Fruit fly (Drosophila melanogaster) whole organism, embryonic: ENCODE results near the gene DhpD.

ENCODE experiments used
- BtbVII ChIP-seq: fragments of 200-800 bp; sonication (Bioruptor generic); optimal IDR thresholded peaks from 3 replicates; lab custom pipeline; 2017; ENCODE audit warnings: missing biosample characterization, mild to moderate bottlenecking, missing genetic modification characterization
- C15 ChIP-seq: fragments of 200-800 bp; sonication (Bioruptor generic); IDR thresholded peaks from 3 replicates; pipeline ENCODE4 v1.3.6; 2022; ENCODE audit warnings: missing biosample characterization, missing genetic modification characterization
- CG1024 ChIP-seq: fragments of 200-800 bp; sonication (Bioruptor generic); IDR thresholded peaks from 2 replicates; pipeline ENCODE4 v1.3.6; 2022; ENCODE audit warnings: missing biosample characterization, missing genetic modification characterization
- CG10366 ChIP-seq: fragments of 200-800 bp; sonication (Bioruptor generic); IDR thresholded peaks from 2 replicates; pipeline ENCODE4 v1.3.6; 2022; ENCODE audit warnings: missing biosample characterization, missing genetic modification characterization
- CG13287 ChIP-seq: fragments of 200-800 bp; sonication (Bioruptor generic); IDR thresholded peaks from 2 replicates; pipeline ENCODE4 v1.3.6; 2022; ENCODE audit warnings: missing biosample characterization, missing genetic modification characterization; ENCODE audit not compliant: partially characterized antibody
- CG14667 ChIP-seq: fragments of 200-800 bp; sonication (Bioruptor generic); IDR thresholded peaks from 2 replicates; pipeline ENCODE4 v1.3.6; 2022; ENCODE audit warnings: missing biosample characterization, missing genetic modification characterization
- CG1603 ChIP-seq: fragments of 200-800 bp; sonication (Bioruptor generic); optimal IDR thresholded peaks from 2 replicates; lab custom pipeline; 2019; ENCODE audit warnings: missing biosample characterization, mild to moderate bottlenecking, missing genetic modification characterization, moderate library complexity
- CG16863 ChIP-seq: fragments of 200-800 bp; sonication (Bioruptor generic); optimal IDR thresholded peaks from 3 replicates; lab custom pipeline; 2016; ENCODE audit warnings: missing biosample characterization, missing genetic modification characterization
- CG17186 ChIP-seq: fragments of 200-800 bp; sonication (Bioruptor generic); optimal IDR thresholded peaks from 3 replicates; lab custom pipeline; 2017; ENCODE audit warnings: missing biosample characterization, missing genetic modification reagents, missing genetic modification characterization
- CG17568 ChIP-seq: fragments of 200-800 bp; sonication (Bioruptor generic); optimal IDR thresholded peaks from 2 replicates; lab custom pipeline; 2018; ENCODE audit warnings: missing biosample characterization, mild to moderate bottlenecking, missing genetic modification characterization, moderate library complexity
- CG17912 ChIP-seq: fragments of 200-800 bp; sonication (Bioruptor generic); optimal IDR thresholded peaks from 2 replicates; lab custom pipeline; 2018; ENCODE audit warnings: missing biosample characterization, mild to moderate bottlenecking, missing genetic modification characterization
- CG1832 ChIP-seq: fragments of 200-800 bp; sonication (Bioruptor generic); optimal IDR thresholded peaks from 2 replicates; lab custom pipeline; 2017; ENCODE audit warnings: missing biosample characterization, mild to moderate bottlenecking, missing genetic modification characterization, inconsistent platforms
- CG18619 ChIP-seq: fragments of 200-800 bp; sonication (Bioruptor generic); optimal IDR thresholded peaks from 3 replicates; lab custom pipeline; 2017; ENCODE audit warnings: missing biosample characterization, mild to moderate bottlenecking, missing genetic modification characterization
- CG31224 ChIP-seq: fragments of 200-800 bp; sonication (Bioruptor generic); IDR thresholded peaks from 2 replicates; pipeline ENCODE4 v1.3.6; 2022; ENCODE audit warnings: missing biosample characterization, missing genetic modification characterization
- CG31365 ChIP-seq: fragments of 200-800 bp; sonication (Bioruptor generic); optimal IDR thresholded peaks from 2 replicates; lab custom pipeline; 2018; ENCODE audit warnings: missing biosample characterization, mild to moderate bottlenecking, missing genetic modification characterization
- CG3407 ChIP-seq: fragments of 200-800 bp; sonication (Bioruptor generic); optimal IDR thresholded peaks from 2 replicates; lab custom pipeline; 2018; ENCODE audit warnings: missing biosample characterization, mild to moderate bottlenecking, missing genetic modification characterization
- CG3726 ChIP-seq: fragments of 200-800 bp; sonication (Bioruptor generic); IDR thresholded peaks from 3 replicates; pipeline ENCODE4, ENCODE4 v1.3.6; 2022; ENCODE audit warnings: missing biosample characterization, missing genetic modification characterization
- CG4707 ChIP-seq: fragments of 200-800 bp; sonication (Bioruptor generic); optimal IDR thresholded peaks from 2 replicates; lab custom pipeline; 2018; ENCODE audit warnings: missing biosample characterization, mild to moderate bottlenecking, missing genetic modification characterization, moderate library complexity
- CG6654 ChIP-seq: fragments of 200-800 bp; sonication (Bioruptor generic); optimal IDR thresholded peaks from 2 replicates; lab custom pipeline; 2017; ENCODE audit warnings: missing biosample characterization, mild to moderate bottlenecking, missing genetic modification characterization
- CG6791 ChIP-seq: fragments of 200-800 bp; sonication (Bioruptor generic); IDR thresholded peaks from 3 replicates; pipeline ENCODE4 v1.3.6; 2022; ENCODE audit warnings: missing biosample characterization, missing genetic modification characterization; ENCODE audit not compliant: partially characterized antibody
- CG7271 ChIP-seq: fragments of 200-800 bp; sonication (Bioruptor generic); optimal IDR thresholded peaks from 2 replicates; lab custom pipeline; 2018; ENCODE audit warnings: missing biosample characterization, mild to moderate bottlenecking, missing genetic modification characterization, moderate library complexity
- CG8359 ChIP-seq: fragments of 200-800 bp; sonication (Bioruptor generic); optimal IDR thresholded peaks from 2 replicates; lab custom pipeline; 2017; ENCODE audit warnings: missing biosample characterization, mild to moderate bottlenecking, missing genetic modification characterization, borderline replicate concordance
- CG9437 ChIP-seq: fragments of 200-800 bp; sonication (Bioruptor generic); optimal IDR thresholded peaks from 2 replicates; lab custom pipeline; 2018; ENCODE audit warnings: missing biosample characterization, mild to moderate bottlenecking, missing genetic modification characterization
- Doc3 ChIP-seq: fragments of 200-800 bp; sonication (Bioruptor generic); IDR thresholded peaks from 3 replicates; pipeline ENCODE4 v1.3.6; 2022; ENCODE audit warnings: missing biosample characterization, missing genetic modification characterization; ENCODE audit not compliant: partially characterized antibody
- H2.0 ChIP-seq: fragments of 200-800 bp; sonication (Bioruptor generic); IDR thresholded peaks from 2 replicates; pipeline ENCODE4 v1.3.6; 2022; ENCODE audit warnings: missing biosample characterization, missing genetic modification characterization
- Hr51 ChIP-seq, 2 experiments: fragments of 200-800 bp; sonication (Bioruptor generic); optimal IDR thresholded peaks; 2 replicates in 1 of 2; 3 replicates in 1 of 2; lab custom pipeline; 2016 to 2018; ENCODE audit warnings: missing biosample characterization in 2 of 2, missing genetic modification characterization in 2 of 2, mild to moderate bottlenecking in 1 of 2, moderate library complexity in 1 of 2
- Hr78 ChIP-seq, 2 experiments: fragments of 200-800 bp in 1 of 2; fragments of >200 bp in 1 of 2; sonication (Bioruptor generic) in 1 of 2; optimal IDR thresholded peaks; 2 replicates each; lab custom pipeline; 2017 to 2019; ENCODE audit warnings: missing biosample characterization in 2 of 2, missing genetic modification characterization in 2 of 2, mild to moderate bottlenecking in 1 of 2, moderate library complexity in 1 of 2
- Nf-YB ChIP-seq: fragments of 200-800 bp; sonication (Bioruptor generic); optimal IDR thresholded peaks from 3 replicates; lab custom pipeline; 2019; ENCODE audit warnings: missing biosample characterization, mild to moderate bottlenecking, missing genetic modification characterization, moderate library complexity
- Poxn ChIP-seq: fragments of 200-800 bp; sonication (Bioruptor generic); IDR thresholded peaks from 2 replicates; pipeline ENCODE4 v1.3.6; 2022; ENCODE audit warnings: missing biosample characterization, missing genetic modification characterization
- Sin3A ChIP-seq: fragments of >200 bp; optimal IDR thresholded peaks from 2 replicates; lab custom pipeline; 2018
- Sry-β ChIP-seq: fragments of 200-800 bp; sonication (Bioruptor generic); optimal IDR thresholded peaks from 2 replicates; lab custom pipeline; 2018; ENCODE audit warnings: missing biosample characterization, mild to moderate bottlenecking, missing genetic modification characterization, moderate library complexity
- Taf1 ChIP-seq: fragments of 200-800 bp; sonication (Bioruptor generic); IDR thresholded peaks from 2 replicates; pipeline ENCODE4 v1.3.6; 2022; ENCODE audit warnings: missing biosample characterization, missing genetic modification characterization
- ase ChIP-seq: fragments of 200-800 bp; sonication (Bioruptor generic); IDR thresholded peaks from 3 replicates; pipeline ENCODE4 v1.3.6; 2022; ENCODE audit warnings: missing biosample characterization, missing genetic modification characterization
- cad ChIP-seq: fragments of >200 bp; optimal IDR thresholded peaks from 2 replicates; lab custom pipeline; 2017; ENCODE audit warnings: missing biosample characterization, missing genetic modification characterization
- da ChIP-seq: fragments of 200-800 bp; sonication (Bioruptor generic); optimal IDR thresholded peaks from 2 replicates; lab custom pipeline; 2016; ENCODE audit warnings: missing biosample characterization, missing genetic modification characterization
- dm ChIP-seq: fragments of 200-800 bp; sonication (Bioruptor generic); optimal IDR thresholded peaks from 3 replicates; lab custom pipeline; 2016; ENCODE audit warnings: missing biosample characterization, missing genetic modification characterization
- fd3F ChIP-seq: fragments of 200-800 bp; sonication (Bioruptor generic); optimal IDR thresholded peaks from 2 replicates; lab custom pipeline; 2018; ENCODE audit warnings: missing biosample characterization, mild to moderate bottlenecking, missing genetic modification characterization, moderate library complexity
- grn ChIP-seq: fragments of 200-800 bp; sonication (Bioruptor generic); optimal IDR thresholded peaks from 3 replicates; lab custom pipeline; 2017; ENCODE audit warnings: missing biosample characterization, missing genetic modification characterization
- gro ChIP-seq: fragments of 200-800 bp; sonication (Bioruptor generic); optimal IDR thresholded peaks from 2 replicates; lab custom pipeline; 2016; ENCODE audit warnings: missing biosample characterization, missing genetic modification characterization
- ham ChIP-seq: fragments of 200-800 bp; sonication (Bioruptor generic); IDR thresholded peaks from 2 replicates; pipeline ENCODE4 v1.3.6; 2022; ENCODE audit warnings: missing biosample characterization, missing genetic modification characterization
- hbn ChIP-seq: fragments of 200-800 bp; sonication (Bioruptor generic); IDR thresholded peaks from 2 replicates; pipeline ENCODE4 v1.3.6; 2022; ENCODE audit warnings: missing biosample characterization, missing genetic modification characterization; ENCODE audit not compliant: partially characterized antibody
- lilli ChIP-seq: fragments of 200-800 bp; sonication (Bioruptor generic); optimal IDR thresholded peaks from 3 replicates; lab custom pipeline; 2016; ENCODE audit warnings: missing biosample characterization, missing genetic modification characterization
- lmd ChIP-seq: fragments of 200-800 bp; sonication (Bioruptor generic); IDR thresholded peaks from 2 replicates; pipeline ENCODE4 v1.3.6; 2022; ENCODE audit warnings: missing biosample characterization, missing genetic modification characterization
- mld ChIP-seq: fragments of 200-800 bp; sonication (Bioruptor generic); IDR thresholded peaks from 3 replicates; pipeline ENCODE4 v1.3.6; 2022; ENCODE audit warnings: missing biosample characterization, missing genetic modification characterization; ENCODE audit not compliant: partially characterized antibody
- sc ChIP-seq, 3 experiments: fragments of >200 bp in 2 of 3; fragments of 200-800 bp in 1 of 3; sonication (Bioruptor generic) in 1 of 3; optimal IDR thresholded peaks; 2 replicates in 2 of 3; 3 replicates in 1 of 3; lab custom pipeline; 2017; ENCODE audit warnings: mild to moderate bottlenecking in 1 of 3, missing biosample characterization in 1 of 3, missing genetic modification characterization in 1 of 3, missing genetic modification reagents in 1 of 3
- scrt ChIP-seq: fragments of 200-800 bp; sonication (Bioruptor generic); optimal IDR thresholded peaks from 2 replicates; lab custom pipeline; 2018; ENCODE audit warnings: missing biosample characterization, mild to moderate bottlenecking, missing genetic modification characterization, moderate library complexity
- shn ChIP-seq: fragments of 200-800 bp; sonication (Bioruptor generic); optimal IDR thresholded peaks from 3 replicates; lab custom pipeline; 2016; ENCODE audit warnings: missing biosample characterization, missing genetic modification characterization
- slbo ChIP-seq: fragments of 200-800 bp; sonication (Bioruptor generic); IDR thresholded peaks from 2 replicates; pipeline ENCODE4 v1.3.6; 2022; ENCODE audit warnings: missing biosample characterization, missing genetic modification characterization
- tin ChIP-seq: fragments of 200-800 bp; sonication (Bioruptor generic); optimal IDR thresholded peaks from 3 replicates; lab custom pipeline; 2016; ENCODE audit warnings: missing biosample characterization, missing genetic modification characterization
- twi ChIP-seq: fragments of 200-800 bp; optimal IDR thresholded peaks from 2 replicates; lab custom pipeline; 2019; ENCODE audit warnings: missing biosample characterization, mild to moderate bottlenecking, missing genetic modification characterization, moderate library complexity

Gene DhpD

dm6 chr3R:4220780-4221179, 8.3 kb downstream of the DhpD start (continued):
- TF ChIP-seq CG17912 (GFP tag; lab: Kevin White, UChicago) (no peak), ham (GFP tag; lab: Robert Waterston, UW) (no peak), CG1024 (GFP tag; lab: Robert Waterston, UW) (no peak; the same call in 1 of the 2 replicates), shn (GFP tag; lab: Kevin White, UChicago) (peak; percentile 35), hbn (GFP tag; lab: Robert Waterston, UW) (peak; percentile 95), Nf-YB (GFP tag; lab: Kevin White, UChicago) (no peak), CG18619 (GFP tag; lab: Kevin White, UChicago) (no peak), ase (GFP tag; lab: Robert Waterston, UW) (no peak), slbo (GFP tag; lab: Robert Waterston, UW) (peak; percentile 60), Hr51 (GFP tag; optimal IDR thresholded peaks at IDR 0.05; lab: Kevin White, UChicago) (peak in 1 of 2 experiments; percentile 44), Taf1 (GFP tag; lab: Robert Waterston, UW) (no peak), CG3726 (GFP tag; lab: Robert Waterston, UW) (no peak), CG8359 (GFP tag; lab: Kevin White, UChicago) (no peak), C15 (no peak), lmd (GFP tag; lab: Robert Waterston, UW) (peak; percentile 37; the same call in 1 of the 2 replicates), lilli (GFP tag; lab: Kevin White, UChicago) (peak; percentile 56), CG31365 (tag; lab: Kevin White, UChicago) (no peak), grn (GFP tag; lab: Kevin White, UChicago) (no peak), mld (peak; percentile 98), gro (GFP tag; lab: Kevin White, UChicago) (peak; percentile 47), sc (optimal IDR thresholded peaks at IDR 0.05; lab: Kevin White, UChicago) (no peak), sc (GFP tag; optimal IDR thresholded peaks at IDR 0.05; lab: Kevin White, UChicago) (no peak), CG1603 (tag; lab: Kevin White, UChicago) (peak; percentile 78), tin (GFP tag; lab: Kevin White, UChicago) (peak; percentile 56), CG1832 (GFP tag; lab: Kevin White, UChicago) (no peak), Hr78 (GFP tag; optimal IDR thresholded peaks at IDR 0.05; lab: Kevin White, UChicago) (no peak), CG14667 (GFP tag; lab: Robert Waterston, UW) (no peak), da (no peak), Doc3 (GFP tag; lab: Robert Waterston, UW) (peak; percentile 96), CG7271 (tag; lab: Kevin White, UChicago) (no peak), CG16863 (no peak), Sry-β (GFP tag; lab: Kevin White, UChicago) (no peak), CG9437 (GFP tag; lab: Kevin White, UChicago) (no peak), cad (GFP tag; lab: Kevin White, UChicago) (no peak), CG17186 (peak; percentile 94), CG10366 (GFP tag; lab: Robert Waterston, UW) (no peak), twi (tag; lab: Kevin White, UChicago) (no peak), BtbVII (no peak), CG13287 (GFP tag; lab: Robert Waterston, UW) (peak; percentile 99), Sin3A (lab: Kevin White, UChicago) (peak; percentile 73), CG6654 (GFP tag; lab: Kevin White, UChicago) (no peak), scrt (GFP tag; lab: Kevin White, UChicago) (no peak), CG17568 (GFP tag; lab: Kevin White, UChicago) (no peak), H2.0 (0 out of 2 replicates have a peak, but pooled peaks have one; percentile 23), Poxn (GFP tag; lab: Robert Waterston, UW) (no peak), CG6791 (peak; percentile 99), CG31224 (GFP tag; lab: Robert Waterston, UW) (no peak), CG3407 (GFP tag; lab: Kevin White, UChicago) (no peak), CG4707 (no peak), fd3F (GFP tag; lab: Kevin White, UChicago) (no peak), dm (peak; percentile 1)
